Fruit fly (Drosophila melanogaster): ENCODE data around the gene CG6154.

The CG6154 gene

dm6 chr3R:26235034-26235433 is 27.4 kb upstream of the CG6154 start (continued):
- TF ChIP-seq CG1792 (GFP tag; optimal IDR thresholded peaks at IDR 0.05) (no peak), disco-r (GFP tag; optimal IDR thresholded peaks at IDR 0.05) (no peak), tap (tag; optimal IDR thresholded peaks at IDR 0.05) (peak; percentile 43), ewg (GFP tag; optimal IDR thresholded peaks at IDR 0.05) (no peak), tgo (GFP tag; IDR thresholded peaks at IDR 0.05) (peak; percentile 51; the same call in 1 of the 3 replicates), insv (GFP tag; optimal IDR thresholded peaks at IDR 0.05) (no peak), ind (GFP tag; optimal IDR thresholded peaks at IDR 0.05) (peak; percentile 52), CG7372 (GFP tag; IDR thresholded peaks at IDR 0.05) (no peak), pum (GFP tag; optimal IDR thresholded peaks at IDR 0.05) (peak; percentile 27), dysf (GFP tag; IDR thresholded peaks at IDR 0.05) (0 out of 3 replicates have a peak, but pooled peaks have one; percentile 58), CG6683 (GFP tag; optimal IDR thresholded peaks at IDR 0.05) (no peak), CG9437 (GFP tag; optimal IDR thresholded peaks at IDR 0.05) (no peak), CG16863 (GFP tag; optimal IDR thresholded peaks at IDR 0.05) (no peak), CG4730 (GFP tag; IDR thresholded peaks at IDR 0.05) (no peak), CG15479 (GFP tag; optimal IDR thresholded peaks at IDR 0.05) (no peak), inv (GFP tag; IDR thresholded peaks at IDR 0.05; ENCODE audit: partially characterized antibody) (no peak), gt (GFP tag; IDR thresholded peaks at IDR 0.05) (no peak), CG18599 (GFP tag; optimal IDR thresholded peaks at IDR 0.05) (peak; percentile 38), corto (GFP tag; optimal IDR thresholded peaks at IDR 0.05) (no peak), CG11560 (tag; IDR thresholded peaks at IDR 0.05) (no peak), HLH3B (GFP tag; IDR thresholded peaks at IDR 0.05) (peak; percentile 44), PHDP (tag; optimal IDR thresholded peaks at IDR 0.05) (peak; percentile 51), sd (tag; optimal IDR thresholded peaks at IDR 0.05) (no peak), CG13123 (GFP tag; optimal IDR thresholded peaks at IDR 0.05) (no peak), CG2889 (GFP tag; IDR thresholded peaks at IDR 0.05) (no peak), gce (GFP tag; IDR thresholded peaks at IDR 0.05) (peak; percentile 48; the same call in 1 of the 3 replicates), B-H2 (GFP tag; optimal IDR thresholded peaks at IDR 0.05) (no peak), CG14441 (GFP tag; IDR thresholded peaks at IDR 0.05) (peak; percentile 68), CG14710 (tag; optimal IDR thresholded peaks at IDR 0.05) (no peak), cwo (GFP tag; optimal IDR thresholded peaks at IDR 0.05) (peak; percentile 50), HLH54F (GFP tag; optimal IDR thresholded peaks at IDR 0.05) (peak; percentile 21), Usf (GFP tag; optimal IDR thresholded peaks at IDR 0.05) (no peak), CG9797 (GFP tag; optimal IDR thresholded peaks at IDR 0.05) (no peak), slou (GFP tag; optimal IDR thresholded peaks at IDR 0.05) (no peak), CG30403 (GFP tag; optimal IDR thresholded peaks at IDR 0.05) (peak; percentile 55), CG3407 (GFP tag; optimal IDR thresholded peaks at IDR 0.05) (no peak), H2.0 (GFP tag; IDR thresholded peaks at IDR 0.05) (no peak), ranshi (GFP tag; IDR thresholded peaks at IDR 0.05) (no peak), CG2875 (GFP tag; optimal IDR thresholded peaks at IDR 0.05) (no peak), Pdp1 (GFP tag; optimal IDR thresholded peaks at IDR 0.05) (peak; percentile 4 to 28), Gsc (GFP tag; IDR thresholded peaks at IDR 0.05) (no peak), Dref (GFP tag; IDR thresholded peaks at IDR 0.05) (no peak), Dp (GFP tag; optimal IDR thresholded peaks at IDR 0.05) (no peak), repo (GFP tag; optimal IDR thresholded peaks at IDR 0.05) (no peak), Xrp1 (GFP tag; IDR thresholded peaks at IDR 0.05) (peak; percentile 43), CG10147 (GFP tag; optimal IDR thresholded peaks at IDR 0.05) (no peak), CG15073 (GFP tag; optimal IDR thresholded peaks at IDR 0.05) (no peak), CG7556 (GFP tag; optimal IDR thresholded peaks at IDR 0.05) (peak; percentile 26), Antp (GFP tag; optimal IDR thresholded peaks at IDR 0.05) (peak; percentile 32), CG12236 (GFP tag; optimal IDR thresholded peaks at IDR 0.05) (no peak), knrl (GFP tag; IDR thresholded peaks at IDR 0.05; ENCODE audit: partially characterized antibody) (no peak), CG15269 (tag; optimal IDR thresholded peaks at IDR 0.05) (peak; percentile 31)

Measured in whole organism, embryonic.